Fruit fly (Drosophila melanogaster) whole organism, embryonic: ENCODE measurements around the gene CG43693.

Experiments
- BtbVII ChIP-seq: fragments of 200-800 bp; sonication (Bioruptor generic); optimal IDR thresholded peaks from 3 replicates; lab custom pipeline; 2017; ENCODE audit warnings: missing biosample characterization, mild to moderate bottlenecking, missing genetic modification characterization
- CG10147 ChIP-seq: fragments of 200-800 bp; sonication (Bioruptor generic); optimal IDR thresholded peaks from 2 replicates; lab custom pipeline; 2019; ENCODE audit warnings: missing biosample characterization, mild to moderate bottlenecking, missing genetic modification characterization, moderate library complexity
- CG10543 ChIP-seq: fragments of 200-800 bp; sonication (Bioruptor generic); optimal IDR thresholded peaks from 3 replicates; lab custom pipeline; 2017; ENCODE audit warnings: missing biosample characterization, mild to moderate bottlenecking, missing genetic modification characterization, moderate library complexity
- CG11696 ChIP-seq: fragments of 200-800 bp; sonication (Bioruptor generic); IDR thresholded peaks from 2 replicates; pipeline ENCODE4 v1.3.6; 2022; ENCODE audit warnings: missing biosample characterization, missing genetic modification characterization
- CG12236 ChIP-seq: fragments of 200-800 bp; sonication (Bioruptor generic); optimal IDR thresholded peaks from 2 replicates; lab custom pipeline; 2016; ENCODE audit warnings: missing biosample characterization, missing genetic modification characterization
- CG12942 ChIP-seq: fragments of 200-800 bp; sonication (Bioruptor generic); optimal IDR thresholded peaks from 3 replicates; lab custom pipeline; 2016; ENCODE audit warnings: missing biosample characterization, missing genetic modification characterization
- CG14014 ChIP-seq: fragments of 200-800 bp; sonication (Bioruptor generic); IDR thresholded peaks from 2 replicates; pipeline ENCODE4 v1.3.6; 2022; ENCODE audit warnings: missing biosample characterization, missing genetic modification characterization
- CG1529 ChIP-seq: fragments of 200-800 bp; sonication (Bioruptor generic); optimal IDR thresholded peaks from 3 replicates; lab custom pipeline; 2018; ENCODE audit warnings: missing biosample characterization, missing genetic modification characterization
- CG1647 ChIP-seq: fragments of 200-800 bp; sonication (Bioruptor generic); optimal IDR thresholded peaks from 3 replicates; lab custom pipeline; 2016; ENCODE audit warnings: missing biosample characterization, missing genetic modification characterization
- CG17802 ChIP-seq: fragments of 200-800 bp; sonication (Bioruptor generic); optimal IDR thresholded peaks from 2 replicates; lab custom pipeline; 2018; ENCODE audit warnings: missing biosample characterization, mild to moderate bottlenecking, missing genetic modification characterization, moderate library complexity
- CG18476 ChIP-seq: fragments of 200-800 bp; sonication (Bioruptor generic); optimal IDR thresholded peaks from 2 replicates; lab custom pipeline; 2016; ENCODE audit warnings: missing biosample characterization, mild to moderate bottlenecking, missing genetic modification characterization
- CG18619 ChIP-seq: fragments of 200-800 bp; sonication (Bioruptor generic); optimal IDR thresholded peaks from 3 replicates; lab custom pipeline; 2017; ENCODE audit warnings: missing biosample characterization, mild to moderate bottlenecking, missing genetic modification characterization
- CG18764 ChIP-seq: fragments of 200-800 bp; sonication (Bioruptor generic); optimal IDR thresholded peaks from 3 replicates; lab custom pipeline; 2016; ENCODE audit warnings: missing biosample characterization, missing genetic modification characterization
- CG2199 ChIP-seq: fragments of 200-800 bp; sonication (Bioruptor generic); IDR thresholded peaks from 3 replicates; pipeline ENCODE4 v1.3.6; 2022; ENCODE audit warnings: missing biosample characterization, missing genetic modification characterization
- CG2889 ChIP-seq: fragments of 200-800 bp; sonication (Bioruptor generic); IDR thresholded peaks from 3 replicates; pipeline ENCODE4 v1.3.6; 2022; ENCODE audit warnings: missing biosample characterization, missing genetic modification characterization
- CG30020 ChIP-seq: fragments of 200-800 bp; optimal IDR thresholded peaks from 2 replicates; lab custom pipeline; 2019; ENCODE audit warnings: missing biosample characterization, mild to moderate bottlenecking, missing genetic modification characterization, moderate library complexity
- CG31224 ChIP-seq: fragments of 200-800 bp; sonication (Bioruptor generic); IDR thresholded peaks from 2 replicates; pipeline ENCODE4 v1.3.6; 2022; ENCODE audit warnings: missing biosample characterization, missing genetic modification characterization
- CG31365 ChIP-seq: fragments of 200-800 bp; sonication (Bioruptor generic); optimal IDR thresholded peaks from 2 replicates; lab custom pipeline; 2018; ENCODE audit warnings: missing biosample characterization, mild to moderate bottlenecking, missing genetic modification characterization
- CG31441 ChIP-seq: fragments of 200-800 bp; sonication (Bioruptor generic); IDR thresholded peaks from 2 replicates; pipeline ENCODE4 v1.3.6; 2022; ENCODE audit warnings: missing biosample characterization, missing genetic modification characterization
- CG3847 ChIP-seq: fragments of 200-800 bp; sonication (Bioruptor generic); IDR thresholded peaks from 2 replicates; pipeline ENCODE4 v1.3.6; 2022; ENCODE audit warnings: missing biosample characterization, missing genetic modification characterization
- CG4730 ChIP-seq: fragments of 200-800 bp; sonication (Bioruptor generic); IDR thresholded peaks from 2 replicates; pipeline ENCODE4 v1.3.6; 2022; ENCODE audit warnings: missing biosample characterization, missing genetic modification characterization
- CG5953 ChIP-seq: fragments of 200-800 bp; sonication (Bioruptor generic); IDR thresholded peaks from 2 replicates; pipeline ENCODE4 v1.3.6; 2022; ENCODE audit warnings: missing biosample characterization, missing genetic modification characterization
- CG7745 ChIP-seq: fragments of 200-800 bp; sonication (Bioruptor generic); optimal IDR thresholded peaks from 2 replicates; lab custom pipeline; 2018; ENCODE audit warnings: missing biosample characterization, mild to moderate bottlenecking, missing genetic modification characterization, moderate library complexity
- CG7963 ChIP-seq: fragments of 200-800 bp; sonication (Bioruptor generic); IDR thresholded peaks from 3 replicates; pipeline ENCODE4 v1.3.6; 2022; ENCODE audit warnings: missing biosample characterization, missing genetic modification characterization; ENCODE audit not compliant: partially characterized antibody
- CG8765 ChIP-seq: fragments of 200-800 bp; sonication (Bioruptor generic); IDR thresholded peaks from 2 replicates; pipeline ENCODE4 v1.3.6; 2022; ENCODE audit warnings: missing biosample characterization, missing genetic modification characterization
- CHES-1-like ChIP-seq: fragments of 200-800 bp; sonication (Bioruptor generic); optimal IDR thresholded peaks from 2 replicates; lab custom pipeline; 2016; ENCODE audit warnings: missing biosample characterization, missing genetic modification characterization
- Ets97D ChIP-seq: fragments of 200-800 bp; sonication (Bioruptor generic); optimal IDR thresholded peaks from 3 replicates; lab custom pipeline; 2016; ENCODE audit warnings: missing biosample characterization, missing genetic modification characterization
- Hr39 ChIP-seq: fragments of >200 bp; optimal IDR thresholded peaks from 2 replicates; lab custom pipeline; 2017
- Lim3 ChIP-seq: fragments of 200-800 bp; sonication (Bioruptor generic); IDR thresholded peaks from 2 replicates; pipeline ENCODE4 v1.3.6; 2022; ENCODE audit warnings: missing biosample characterization, missing genetic modification characterization
- Ptx1 ChIP-seq: fragments of 200-800 bp; sonication (Bioruptor generic); IDR thresholded peaks from 2 replicates; pipeline ENCODE4 v1.3.6; 2022; ENCODE audit warnings: missing biosample characterization, missing genetic modification characterization
- Vsx1 ChIP-seq: fragments of 200-800 bp; sonication (Bioruptor generic); optimal IDR thresholded peaks from 2 replicates; lab custom pipeline; 2017; ENCODE audit warnings: missing biosample characterization, mild to moderate bottlenecking, missing genetic modification characterization, missing genetic modification reagents
- Xbp1 ChIP-seq: fragments of 200-800 bp; sonication (Bioruptor generic); optimal IDR thresholded peaks from 3 replicates; lab custom pipeline; 2016; ENCODE audit warnings: missing biosample characterization, mild to moderate bottlenecking, missing genetic modification characterization
- ase ChIP-seq: fragments of 200-800 bp; sonication (Bioruptor generic); IDR thresholded peaks from 3 replicates; pipeline ENCODE4 v1.3.6; 2022; ENCODE audit warnings: missing biosample characterization, missing genetic modification characterization
- br ChIP-seq: fragments of >200 bp; optimal IDR thresholded peaks from 2 replicates; lab custom pipeline; 2017
- chn ChIP-seq: fragments of 200-800 bp; sonication (Bioruptor generic); optimal IDR thresholded peaks from 2 replicates; lab custom pipeline; 2016; ENCODE audit warnings: missing biosample characterization, missing genetic modification characterization
- exex ChIP-seq: fragments of 200-800 bp; sonication (Bioruptor generic); optimal IDR thresholded peaks from 4 replicates; lab custom pipeline; 2018; ENCODE audit warnings: missing biosample characterization, mild to moderate bottlenecking, missing genetic modification characterization, moderate library complexity
- fd102C ChIP-seq: fragments of 200-800 bp; sonication (Bioruptor generic); optimal IDR thresholded peaks from 2 replicates; lab custom pipeline; 2018; ENCODE audit warnings: missing biosample characterization, mild to moderate bottlenecking, missing genetic modification characterization, moderate library complexity
- gfzf ChIP-seq: fragments of 200-800 bp; sonication (Bioruptor generic); optimal IDR thresholded peaks from 2 replicates; lab custom pipeline; 2016; ENCODE audit warnings: missing biosample characterization, mild to moderate bottlenecking, missing genetic modification characterization, moderate library complexity
- ind ChIP-seq: fragments of 200-800 bp; sonication (Bioruptor generic); optimal IDR thresholded peaks from 3 replicates; lab custom pipeline; 2016; ENCODE audit warnings: missing biosample characterization, missing genetic modification characterization
- lilli ChIP-seq: fragments of 200-800 bp; sonication (Bioruptor generic); optimal IDR thresholded peaks from 3 replicates; lab custom pipeline; 2016; ENCODE audit warnings: missing biosample characterization, missing genetic modification characterization
- mld ChIP-seq: fragments of 200-800 bp; sonication (Bioruptor generic); IDR thresholded peaks from 3 replicates; pipeline ENCODE4 v1.3.6; 2022; ENCODE audit warnings: missing biosample characterization, missing genetic modification characterization; ENCODE audit not compliant: partially characterized antibody
- nom ChIP-seq: fragments of 200-800 bp; sonication (Bioruptor generic); optimal IDR thresholded peaks from 2 replicates; lab custom pipeline; 2017; ENCODE audit warnings: missing biosample characterization, missing genetic modification characterization, mild to moderate bottlenecking, moderate library complexity, missing genetic modification reagents
- prd ChIP-seq, 3 experiments: fragments of >200 bp in 2 of 3; fragments of 200-800 bp in 1 of 3; sonication (Bioruptor generic) in 1 of 3; optimal IDR thresholded peaks in 2 of 3; IDR thresholded peaks in 1 of 3; 2 replicates in 2 of 3; 3 replicates in 1 of 3; pipeline versions ENCODE4 v1.3.6 to Lab custom; 2017 to 2022; ENCODE audit warnings: missing biosample characterization in 1 of 3, missing genetic modification characterization in 1 of 3
- salm ChIP-seq: fragments of 200-800 bp; sonication (Bioruptor generic); optimal IDR thresholded peaks from 2 replicates; lab custom pipeline; 2018; ENCODE audit warnings: missing biosample characterization, mild to moderate bottlenecking, missing genetic modification characterization
- sisA ChIP-seq: fragments of 200-800 bp; sonication (Bioruptor generic); IDR thresholded peaks from 2 replicates; pipeline ENCODE4 v1.3.6; 2022; ENCODE audit warnings: missing biosample characterization, missing genetic modification characterization
- sna ChIP-seq: fragments of 200-800 bp; sonication (Bioruptor generic); IDR thresholded peaks from 2 replicates; pipeline ENCODE4 v1.3.6; 2022; ENCODE audit warnings: missing biosample characterization, missing genetic modification characterization; ENCODE audit not compliant: partially characterized antibody
- stwl ChIP-seq: fragments of 200-800 bp; sonication (Bioruptor generic); optimal IDR thresholded peaks from 3 replicates; lab custom pipeline; 2018; ENCODE audit warnings: missing biosample characterization, mild to moderate bottlenecking, missing genetic modification characterization, moderate library complexity
- tio ChIP-seq: fragments of 200-800 bp; sonication (Bioruptor generic); optimal IDR thresholded peaks from 2 replicates; lab custom pipeline; 2017; ENCODE audit warnings: missing biosample characterization, missing genetic modification characterization, inconsistent platforms
- twi ChIP-seq: fragments of 200-800 bp; optimal IDR thresholded peaks from 2 replicates; lab custom pipeline; 2019; ENCODE audit warnings: missing biosample characterization, mild to moderate bottlenecking, missing genetic modification characterization, moderate library complexity
- yki ChIP-seq: fragments of >200 bp; optimal IDR thresholded peaks from 3 replicates; lab custom pipeline; 2018

CG43693 gene

DNA sequence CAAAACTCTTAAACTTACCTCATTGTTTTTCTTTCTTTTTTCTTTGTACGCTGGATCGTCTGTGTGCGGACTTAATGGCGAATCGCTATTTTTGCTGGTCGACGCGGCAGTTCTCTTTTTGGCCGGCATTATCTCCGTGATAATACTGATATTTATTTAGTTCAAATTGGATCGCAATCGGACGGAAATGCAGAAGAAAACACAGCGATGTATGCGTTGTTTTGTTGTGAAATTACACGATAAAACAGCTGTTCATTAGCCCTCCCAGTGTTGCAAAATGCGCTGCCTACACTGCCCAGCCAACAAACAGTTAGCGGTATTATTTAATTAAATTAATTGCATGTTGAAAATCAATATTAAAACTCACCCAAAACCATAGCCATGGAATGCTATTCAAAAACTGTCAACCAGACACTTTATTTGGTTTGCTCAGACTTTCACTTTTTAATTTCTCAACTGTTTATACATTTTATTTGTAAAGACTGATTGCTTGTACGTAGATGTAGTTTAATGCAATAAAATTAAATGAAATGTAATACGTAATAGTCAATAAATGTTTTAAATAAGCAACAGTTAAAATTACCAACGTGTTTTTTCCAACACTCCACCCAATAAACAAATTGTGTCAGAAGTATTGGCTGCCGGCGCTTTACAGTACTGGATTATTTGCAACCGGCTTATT, 47.0 kb upstream of the CG43693 start, which contains the start of the genes Irbp18 and APP-BP1 (continued):
- TF ChIP-seq CG18476, result peak; percentile 96
- TF ChIP-seq BtbVII (GFP tag; lab: Kevin White, UChicago), result peak; percentile 91
- peak; percentile 97 for TF ChIP-seq lilli (GFP tag; lab: Kevin White, UChicago)
- no peak for TF ChIP-seq mld
- peak; percentile 23 for TF ChIP-seq gfzf (GFP tag; lab: Kevin White, UChicago)
- peak; percentile 79 for TF ChIP-seq ase (GFP tag; lab: Robert Waterston, UW)
- peak; percentile 73 for TF ChIP-seq CG4730 (GFP tag; lab: Robert Waterston, UW)
- TF ChIP-seq CG30020 (tag; lab: Kevin White, UChicago), result peak; percentile 79
- peak; percentile 93 for TF ChIP-seq CG10543
- peak; percentile 89 for TF ChIP-seq CHES-1-like
- peak; percentile 98 for TF ChIP-seq tio (GFP tag; lab: Kevin White, UChicago)
- TF ChIP-seq sisA (GFP tag; lab: Robert Waterston, UW), result peak; percentile 84
- TF ChIP-seq CG2889, result peak; percentile 91
- peak; percentile 83 for TF ChIP-seq CG14014 (GFP tag; lab: Robert Waterston, UW)
- peak; percentile 90 for TF ChIP-seq CG12942 (GFP tag; lab: Kevin White, UChicago)
- TF ChIP-seq twi (tag; lab: Kevin White, UChicago), result peak; percentile 77
- peak; percentile 47; the same call in 1 of the 2 replicates for TF ChIP-seq Lim3 (GFP tag; lab: Robert Waterston, UW)
- TF ChIP-seq CG31224 (GFP tag; lab: Robert Waterston, UW), result peak; percentile 81
- peak; percentile 96 for TF ChIP-seq Xbp1
- no peak for TF ChIP-seq yki
- TF ChIP-seq CG17802, result peak; percentile 71
- peak; percentile 69 for TF ChIP-seq CG31365 (tag; lab: Kevin White, UChicago)
- TF ChIP-seq fd102C (GFP tag; lab: Kevin White, UChicago), result peak; percentile 76
- peak; percentile 86 for TF ChIP-seq CG1529
- TF ChIP-seq CG31441 (GFP tag; lab: Robert Waterston, UW), result peak; percentile 95
- no peak; the same call in 1 of the 2 replicates for TF ChIP-seq CG5953 (GFP tag; lab: Robert Waterston, UW)
- peak; percentile 84 for TF ChIP-seq Vsx1 (GFP tag; lab: Kevin White, UChicago)
- no peak for TF ChIP-seq br (lab: Kevin White, UChicago)
- TF ChIP-seq CG2199 (GFP tag; lab: Robert Waterston, UW), result 0 out of 3 replicates have a peak, but pooled peaks have one; percentile 43
- TF ChIP-seq CG18619 (GFP tag; lab: Kevin White, UChicago), result peak; percentile 95
- TF ChIP-seq sna (GFP tag; lab: Robert Waterston, UW), result no peak
- TF ChIP-seq CG7745, result no peak
- TF ChIP-seq CG10147 (GFP tag; lab: Kevin White, UChicago), result peak; percentile 91
- TF ChIP-seq CG8765 (GFP tag; lab: Robert Waterston, UW), result peak; percentile 67
- peak; percentile 95 for TF ChIP-seq ind (GFP tag; lab: Kevin White, UChicago)
- TF ChIP-seq CG1647 (GFP tag; lab: Kevin White, UChicago), result peak; percentile 91
- TF ChIP-seq salm (tag; lab: Kevin White, UChicago), result peak; percentile 78
- TF ChIP-seq CG18764 (GFP tag; lab: Kevin White, UChicago), result peak; percentile 92
- peak; percentile 89 for TF ChIP-seq CG3847 (GFP tag; lab: Robert Waterston, UW)
- TF ChIP-seq stwl, result peak; percentile 68
- peak; percentile 96 for TF ChIP-seq chn (GFP tag; lab: Kevin White, UChicago)
- no peak for TF ChIP-seq Hr39 (lab: Kevin White, UChicago)
- peak; percentile 90 for TF ChIP-seq CG12236 (GFP tag; lab: Kevin White, UChicago)
- TF ChIP-seq CG11696 (GFP tag; lab: Robert Waterston, UW), result peak; percentile 65
- peak; percentile 91 for TF ChIP-seq Ets97D (GFP tag; lab: Kevin White, UChicago)
- TF ChIP-seq CG7963 (GFP tag; lab: Robert Waterston, UW), result no peak
- TF ChIP-seq exex (tag; lab: Kevin White, UChicago), result peak; percentile 72
- peak; percentile 90 for TF ChIP-seq Ptx1 (GFP tag; lab: Robert Waterston, UW)
- peak; percentile 76 for TF ChIP-seq nom (GFP tag; lab: Kevin White, UChicago)
- TF ChIP-seq prd (optimal IDR thresholded peaks at IDR 0.05; lab: Kevin White, UChicago), result no peak
- peak; percentile 89 for TF ChIP-seq prd (GFP tag; IDR thresholded peaks at IDR 0.05; lab: Robert Waterston, UW)
